Fruit fly (Drosophila melanogaster): ENCODE data around the gene hyx.

dm6 chr3R:9079638-9080037 is 41.1 kb downstream of the hyx start:
- TF ChIP-seq CG8478 (optimal IDR thresholded peaks at IDR 0.05) (no peak), EcR (GFP tag; optimal IDR thresholded peaks at IDR 0.05) (no peak), psq (optimal IDR thresholded peaks at IDR 0.05) (no peak), Dll (optimal IDR thresholded peaks at IDR 0.05) (no peak), usp (GFP tag; optimal IDR thresholded peaks at IDR 0.05) (no peak), pan (optimal IDR thresholded peaks at IDR 0.05) (no peak)
